Fruit fly (Drosophila melanogaster) whole organism, wandering third instar larva: Measurements from ENCODE around the gene CG18666.

ENCODE experiments used
- Abd-B ChIP-seq: fragments of >200 bp; optimal IDR thresholded peaks from 2 replicates; lab custom pipeline; 2017; ENCODE audit warnings: missing biosample characterization, missing genetic modification characterization
- CG32264 ChIP-seq: fragments of 200-800 bp; sonication (Bioruptor generic); optimal IDR thresholded peaks from 2 replicates; lab custom pipeline; 2016; ENCODE audit warnings: missing biosample characterization, missing genetic modification characterization
- CG9705 ChIP-seq: fragments of 200-800 bp; sonication (Bioruptor generic); optimal IDR thresholded peaks from 2 replicates; lab custom pipeline; 2018; ENCODE audit warnings: missing biosample characterization, mild to moderate bottlenecking, missing genetic modification characterization
- CrebA ChIP-seq: fragments of 200-800 bp; sonication (Bioruptor generic); optimal IDR thresholded peaks from 2 replicates; lab custom pipeline; 2016; ENCODE audit warnings: missing biosample characterization, mild to moderate bottlenecking, missing genetic modification characterization, borderline replicate concordance
- Dfd ChIP-seq: fragments of >200 bp; optimal IDR thresholded peaks from 2 replicates; lab custom pipeline; 2017; ENCODE audit warnings: missing biosample characterization, missing genetic modification characterization
- Dif ChIP-seq: fragments of 200-275, 200-300 bp; sonication (Bioruptor generic); optimal IDR thresholded peaks from 2 replicates; lab custom pipeline; 2018; ENCODE audit warnings: missing biosample characterization, missing genetic modification characterization; ENCODE audit not compliant: partially characterized antibody
- GATAd ChIP-seq: sonication (Bioruptor generic); optimal IDR thresholded peaks from 2 replicates; lab custom pipeline; 2016; ENCODE audit warnings: missing biosample characterization, missing genetic modification characterization
- HLH106 ChIP-seq: fragments of 200-800 bp; optimal IDR thresholded peaks from 3 replicates; lab custom pipeline; 2019; ENCODE audit warnings: missing biosample characterization, mild to moderate bottlenecking, missing genetic modification characterization, moderate library complexity
- Hnf4 ChIP-seq: fragments of 200-800 bp; sonication (Bioruptor generic); optimal IDR thresholded peaks from 2 replicates; lab custom pipeline; 2016; ENCODE audit warnings: missing biosample characterization, mild to moderate bottlenecking, missing genetic modification characterization
- Hr78 ChIP-seq: fragments of >200 bp; optimal IDR thresholded peaks from 2 replicates; lab custom pipeline; 2017; ENCODE audit warnings: missing biosample characterization, missing genetic modification characterization
- Hr83 ChIP-seq: fragments of 200-300 bp; sonication (Bioruptor generic); optimal IDR thresholded peaks from 2 replicates; lab custom pipeline; 2016; ENCODE audit warnings: missing biosample characterization, mild to moderate bottlenecking, missing genetic modification characterization, moderate library complexity; ENCODE audit not compliant: poor library complexity, severe bottlenecking
- Jra ChIP-seq: sonication (Bioruptor generic); optimal IDR thresholded peaks from 2 replicates; lab custom pipeline; 2016; ENCODE audit warnings: missing biosample characterization, missing genetic modification characterization
- Mio ChIP-seq: sonication (Bioruptor generic); optimal IDR thresholded peaks from 2 replicates; lab custom pipeline; 2016; ENCODE audit warnings: missing biosample characterization, missing genetic modification characterization
- Myc ChIP-seq: fragments of >200 bp; optimal IDR thresholded peaks from 2 replicates; lab custom pipeline; 2017
- N ChIP-seq: fragments of >200 bp; optimal IDR thresholded peaks from 2 replicates; lab custom pipeline; 2018; ENCODE audit warnings: missing biosample characterization, missing external identifiers, missing genetic modification characterization
- OdsH ChIP-seq: fragments of 200-800 bp; sonication (Bioruptor generic); optimal IDR thresholded peaks from 2 replicates; lab custom pipeline; 2016; ENCODE audit warnings: missing biosample characterization, mild to moderate bottlenecking, missing genetic modification characterization
- Rel ChIP-seq, 2 experiments: fragments of 200-800 bp; sonication (Bioruptor generic) in 1 of 2; optimal IDR thresholded peaks; 2 replicates in 1 of 2; 3 replicates in 1 of 2; lab custom pipeline; 2016 to 2019; ENCODE audit warnings: mild to moderate bottlenecking in 2 of 2, missing biosample characterization in 2 of 2, missing genetic modification characterization in 2 of 2, moderate library complexity in 1 of 2
- Sp1 ChIP-seq: fragments of 200-800 bp; sonication (Bioruptor generic); optimal IDR thresholded peaks from 3 replicates; lab custom pipeline; 2019; ENCODE audit warnings: missing biosample characterization, mild to moderate bottlenecking, missing genetic modification characterization, moderate library complexity
- Vsx2 ChIP-seq: fragments of 200-300, 225-300 bp; sonication (Bioruptor generic); optimal IDR thresholded peaks from 2 replicates; lab custom pipeline; 2018; ENCODE audit warnings: missing biosample characterization, missing genetic modification characterization; ENCODE audit not compliant: partially characterized antibody
- br ChIP-seq: fragments of 200-800 bp; sonication (Bioruptor generic); optimal IDR thresholded peaks from 2 replicates; lab custom pipeline; 2016; ENCODE audit warnings: missing biosample characterization, missing genetic modification characterization
- brk ChIP-seq: fragments of 200-800 bp; sonication (Bioruptor generic); optimal IDR thresholded peaks from 2 replicates; lab custom pipeline; 2016; ENCODE audit warnings: missing biosample characterization, mild to moderate bottlenecking, missing genetic modification characterization
- dl ChIP-seq, 2 experiments: fragments of 175-275, 200-275 bp in 1 of 2; fragments of 200-275 bp in 1 of 2; sonication (Bioruptor generic); optimal IDR thresholded peaks; lab custom pipeline; 2018; ENCODE audit warnings: mild to moderate bottlenecking in 2 of 2, missing biosample characterization in 2 of 2, missing genetic modification characterization in 2 of 2, moderate library complexity in 2 of 2; ENCODE audit not compliant: partially characterized antibody in 2 of 2, insufficient read depth in 1 of 2
- dmrt93B ChIP-seq: fragments of 200-800 bp; sonication (Bioruptor generic); optimal IDR thresholded peaks from 2 replicates; lab custom pipeline; 2018; ENCODE audit warnings: missing biosample characterization, mild to moderate bottlenecking, missing genetic modification characterization
- dsf ChIP-seq: sonication (Bioruptor generic); optimal IDR thresholded peaks from 2 replicates; lab custom pipeline; 2016; ENCODE audit warnings: missing biosample characterization, missing genetic modification characterization, borderline replicate concordance
- ey ChIP-seq: fragments of 200-800 bp; sonication (Bioruptor generic); optimal IDR thresholded peaks from 2 replicates; lab custom pipeline; 2016; ENCODE audit warnings: missing biosample characterization, missing genetic modification characterization
- foxo ChIP-seq, 2 experiments: fragments of 200-800 bp; sonication (Bioruptor generic); optimal IDR thresholded peaks; 2 replicates in 1 of 2; 3 replicates in 1 of 2; lab custom pipeline; 2016 to 2017; ENCODE audit warnings: missing biosample characterization in 2 of 2, missing genetic modification characterization in 2 of 2
- fru ChIP-seq: fragments of 200-800 bp; sonication (Bioruptor generic); optimal IDR thresholded peaks from 3 replicates; lab custom pipeline; 2016; ENCODE audit warnings: missing biosample characterization, mild to moderate bottlenecking, missing genetic modification characterization
- h ChIP-seq: fragments of 200-800 bp; sonication (Bioruptor generic); optimal IDR thresholded peaks from 3 replicates; lab custom pipeline; 2016; ENCODE audit warnings: missing biosample characterization, mild to moderate bottlenecking, missing genetic modification characterization
- jim ChIP-seq: fragments of 175-275, 200-325 bp; sonication (Bioruptor generic); optimal IDR thresholded peaks from 2 replicates; lab custom pipeline; 2016; ENCODE audit warnings: missing biosample characterization, mild to moderate bottlenecking, missing genetic modification characterization
- lola ChIP-seq: fragments of >200 bp; optimal IDR thresholded peaks from 2 replicates; lab custom pipeline; 2017; ENCODE audit warnings: missing biosample characterization, missing genetic modification characterization
- pan ChIP-seq: fragments of >200 bp; optimal IDR thresholded peaks from 2 replicates; lab custom pipeline; 2017
- psq ChIP-seq: fragments of 200-800 bp; sonication (Bioruptor generic); optimal IDR thresholded peaks from 3 replicates; lab custom pipeline; 2017; ENCODE audit warnings: missing biosample characterization, mild to moderate bottlenecking, missing genetic modification characterization, moderate library complexity
- rgr ChIP-seq: fragments of 200-800 bp; sonication (Bioruptor generic); optimal IDR thresholded peaks from 3 replicates; lab custom pipeline; 2016; ENCODE audit warnings: missing biosample characterization, mild to moderate bottlenecking, missing genetic modification characterization
- sage ChIP-seq: fragments of 200-800 bp; sonication (Bioruptor generic); optimal IDR thresholded peaks from 2 replicates; lab custom pipeline; 2016; ENCODE audit warnings: missing biosample characterization, mild to moderate bottlenecking, missing genetic modification characterization
- sv ChIP-seq: fragments of 200-800 bp; sonication (Bioruptor generic); optimal IDR thresholded peaks from 3 replicates; lab custom pipeline; 2016; ENCODE audit warnings: missing biosample characterization, missing genetic modification characterization
- tai ChIP-seq: sonication (Bioruptor generic); optimal IDR thresholded peaks from 2 replicates; lab custom pipeline; 2016; ENCODE audit warnings: missing biosample characterization, missing genetic modification characterization
- usp ChIP-seq: fragments of >200 bp; optimal IDR thresholded peaks from 2 replicates; lab custom pipeline; 2017; ENCODE audit warnings: missing biosample characterization, missing genetic modification characterization
- woc ChIP-seq: sonication (Bioruptor generic); optimal IDR thresholded peaks from 2 replicates; lab custom pipeline; 2016; ENCODE audit warnings: missing biosample characterization, mild to moderate bottlenecking, missing genetic modification characterization

CG18666 gene

dm6 chr2L:11001376-11002122 lies 33.0 kb upstream of the CG18666 start, which contains the start of the genes aub and lectin-33A:
TSS of gene aub (minus strand) at chr2L:11001476.
TSS of gene lectin-33A (plus strand) at chr2L:11002072.
- no peak for TF ChIP-seq Abd-B (GFP tag; lab: Kevin White, UChicago)
- no peak for TF ChIP-seq h (GFP tag; lab: Kevin White, UChicago)
- TF ChIP-seq Sp1, result no peak
- TF ChIP-seq psq (GFP tag; lab: Kevin White, UChicago), result no peak
- no peak for TF ChIP-seq Rel (GFP tag; optimal IDR thresholded peaks at IDR 0.05; lab: Kevin White, UChicago)
- no peak for TF ChIP-seq Rel (tag; optimal IDR thresholded peaks at IDR 0.05; lab: Kevin White, UChicago)
- no peak for TF ChIP-seq foxo (GFP tag; optimal IDR thresholded peaks at IDR 0.05; lab: Kevin White, UChicago)
- TF ChIP-seq HLH106 (tag; lab: Kevin White, UChicago), result no peak
- no peak for TF ChIP-seq jim (GFP tag; lab: Kevin White, UChicago)
- TF ChIP-seq rgr (GFP tag; lab: Kevin White, UChicago), result no peak
- TF ChIP-seq GATAd, result no peak
- TF ChIP-seq sage, result no peak
- no peak for TF ChIP-seq sv (GFP tag; lab: Kevin White, UChicago)
- TF ChIP-seq Hr78 (GFP tag; lab: Kevin White, UChicago), result no peak
- TF ChIP-seq brk (GFP tag; lab: Kevin White, UChicago), result no peak
- TF ChIP-seq pan (lab: Kevin White, UChicago), result no peak
- TF ChIP-seq dmrt93B (GFP tag; lab: Kevin White, UChicago), result no peak
- no peak for TF ChIP-seq Vsx2 (GFP tag; lab: Kevin White, UChicago)
- no peak for TF ChIP-seq br (GFP tag; lab: Kevin White, UChicago)

DNA sequence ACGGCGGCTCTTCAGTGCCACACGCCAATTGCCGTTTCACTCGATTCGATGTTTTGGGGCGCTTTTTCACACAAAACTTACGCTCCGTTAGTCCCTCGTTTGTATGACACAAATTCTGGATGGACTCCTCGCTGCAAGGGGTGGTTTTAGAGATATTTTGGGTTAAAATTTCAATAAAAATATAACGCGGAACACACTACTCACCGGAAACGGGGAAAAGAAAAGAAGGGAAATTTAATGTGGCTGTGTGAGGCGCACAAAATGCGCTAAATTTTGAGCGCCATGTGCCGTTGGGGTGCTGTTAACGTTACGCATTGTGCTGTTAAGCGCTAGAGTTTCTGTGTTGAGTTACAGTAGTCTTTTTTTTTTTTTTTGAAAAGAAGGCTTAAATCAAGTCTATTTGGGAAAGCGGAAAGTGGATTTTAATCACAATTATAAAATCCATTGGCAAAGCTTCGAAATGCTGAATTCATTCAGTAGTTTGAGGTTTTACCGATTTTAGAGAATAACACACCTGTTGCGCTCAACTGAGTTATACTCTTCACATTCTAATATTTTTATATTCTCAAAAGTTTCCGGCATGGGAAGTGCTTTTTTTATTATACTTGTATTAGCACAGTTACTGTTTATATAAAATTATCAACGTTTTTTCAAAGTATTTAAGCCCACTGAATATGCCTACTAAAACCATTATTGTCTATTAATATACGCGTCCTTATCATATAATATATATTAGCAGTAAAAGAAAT lies 30.5 kb upstream of the CG18666 start, which contains the start of gene RpL9:
Gene RpL9 (minus strand): TSS at position 265 of the 749 bp plus-strand sequence.
- TF ChIP-seq sv (GFP tag; lab: Kevin White, UChicago), result no peak
- TF ChIP-seq Sp1, result peak; percentile 80
- peak; percentile 22 for TF ChIP-seq Hnf4 (GFP tag; lab: Kevin White, UChicago)
- TF ChIP-seq Hr78 (GFP tag; lab: Kevin White, UChicago), result no peak
- no peak for TF ChIP-seq Abd-B (GFP tag; lab: Kevin White, UChicago)
- TF ChIP-seq pan (lab: Kevin White, UChicago), result no peak
- no peak for TF ChIP-seq N (GFP tag; lab: Kevin White, UChicago)
- TF ChIP-seq dmrt93B (GFP tag; lab: Kevin White, UChicago), result peak; percentile 60
- peak; percentile 52 for TF ChIP-seq CG9705 (GFP tag; lab: Kevin White, UChicago)
- TF ChIP-seq dl (GFP tag; optimal IDR thresholded peaks at IDR 0.05; lab: Kevin White, UChicago; ENCODE audit: insufficient read depth in 1 of 2, partially characterized antibody in 2 of 2), result no peak
- no peak for TF ChIP-seq brk (GFP tag; lab: Kevin White, UChicago)
- no peak for TF ChIP-seq usp
- no peak for TF ChIP-seq Dif (GFP tag; lab: Kevin White, UChicago)
- TF ChIP-seq CG32264 (GFP tag; lab: Kevin White, UChicago), result no peak
- TF ChIP-seq CrebA (GFP tag; lab: Kevin White, UChicago), result no peak
- no peak for TF ChIP-seq Dfd (GFP tag; lab: Kevin White, UChicago)
- TF ChIP-seq Jra (GFP tag; lab: Kevin White, UChicago), result peak; percentile 19
- no peak for TF ChIP-seq fru (GFP tag; lab: Kevin White, UChicago)
- TF ChIP-seq GATAd, result no peak
- TF ChIP-seq Hr83 (GFP tag; lab: Kevin White, UChicago), result peak; percentile 87
- no peak for TF ChIP-seq sage
- peak; percentile 59 for TF ChIP-seq Myc (lab: Kevin White, UChicago)
- TF ChIP-seq dsf, result no peak
- TF ChIP-seq tai (GFP tag; lab: Kevin White, UChicago), result no peak
- TF ChIP-seq jim (GFP tag; lab: Kevin White, UChicago), result no peak
- TF ChIP-seq Vsx2 (GFP tag; lab: Kevin White, UChicago), result no peak
- peak; percentile 61 for TF ChIP-seq br (GFP tag; lab: Kevin White, UChicago)
- TF ChIP-seq Rel (GFP tag; optimal IDR thresholded peaks at IDR 0.05; lab: Kevin White, UChicago), result no peak
- TF ChIP-seq Rel (tag; optimal IDR thresholded peaks at IDR 0.05; lab: Kevin White, UChicago), result no peak
- no peak for TF ChIP-seq foxo (GFP tag; optimal IDR thresholded peaks at IDR 0.05; lab: Kevin White, UChicago)
- peak; percentile 46 for TF ChIP-seq OdsH (GFP tag; lab: Kevin White, UChicago)
- no peak for TF ChIP-seq lola (GFP tag; lab: Kevin White, UChicago)
- TF ChIP-seq h (GFP tag; lab: Kevin White, UChicago), result peak; percentile 62
- TF ChIP-seq HLH106 (tag; lab: Kevin White, UChicago), result no peak
- no peak for TF ChIP-seq woc (GFP tag; lab: Kevin White, UChicago)
- no peak for TF ChIP-seq rgr (GFP tag; lab: Kevin White, UChicago)
- peak; percentile 32 for TF ChIP-seq psq (GFP tag; lab: Kevin White, UChicago)
- no peak for TF ChIP-seq Mio
- peak; percentile 4 for TF ChIP-seq ey (GFP tag; lab: Kevin White, UChicago)
